Worm (Caenorhabditis elegans): Measurements from ENCODE around the gene R11E3.1.

Gene R11E3.1

ce11 chrIV:4821843-4822242 is 32.3 kb downstream of the R11E3.1 start:
- TF ChIP-seq ama-1 (optimal IDR thresholded peaks at IDR 0.05) (no peak), ets-7 (tag; optimal IDR thresholded peaks at IDR 0.05) (no peak), hmg-4 (GFP tag; optimal IDR thresholded peaks at IDR 0.05) (no peak), B0310.2 (tag; optimal IDR thresholded peaks at IDR 0.05) (no peak), flt-1 (GFP tag; IDR thresholded peaks at IDR 0.05) (no peak), pes-1 (GFP tag; IDR thresholded peaks at IDR 0.05) (no peak), aly-1 (tag; optimal IDR thresholded peaks at IDR 0.05) (no peak), hnd-1 (tag; optimal IDR thresholded peaks at IDR 0.05) (no peak), tbx-11 (GFP tag; IDR thresholded peaks at IDR 0.05) (no peak), scrt-1 (GFP tag; IDR thresholded peaks at IDR 0.05) (no peak), tra-4 (tag; optimal IDR thresholded peaks at IDR 0.05) (no peak)

DNA sequence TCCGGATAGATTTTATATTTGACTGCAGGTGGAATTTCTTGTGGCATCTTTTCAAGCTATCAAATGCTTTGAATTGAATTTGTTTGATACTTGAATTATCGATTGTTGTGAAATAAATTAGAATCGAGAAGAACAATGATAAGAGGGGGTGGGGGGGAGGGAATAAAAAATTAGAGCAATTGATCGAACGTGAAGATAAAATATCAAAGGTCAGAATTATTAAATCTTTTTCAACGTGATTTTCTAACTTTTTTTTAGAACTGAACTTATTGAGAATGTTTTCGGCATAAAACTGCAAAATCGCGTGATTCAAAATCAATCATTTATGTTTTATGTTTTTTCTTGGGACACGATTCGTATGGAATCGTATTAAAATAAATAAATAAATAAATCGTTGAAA is 37.7 kb downstream of the R11E3.1 start, which contains the start of gene mpz-4:
mpz-4 (minus strand) TSS at position 101 of the 400 bp plus-strand sequence.
- TF ChIP-seq hmg-4 (GFP tag; optimal IDR thresholded peaks at IDR 0.05) (no peak), ama-1 (optimal IDR thresholded peaks at IDR 0.05) (no peak), hmbx-1 (tag; optimal IDR thresholded peaks at IDR 0.05) (no peak), tra-4 (tag; optimal IDR thresholded peaks at IDR 0.05) (no peak), ceh-36 (tag; optimal IDR thresholded peaks at IDR 0.05) (no peak), sea-1 (GFP tag; conservative IDR thresholded peaks at IDR 0.05) (no peak), B0310.2 (tag; optimal IDR thresholded peaks at IDR 0.05) (no peak), scrt-1 (GFP tag; IDR thresholded peaks at IDR 0.05) (no peak), hnd-1 (tag; optimal IDR thresholded peaks at IDR 0.05) (no peak), aly-1 (tag; optimal IDR thresholded peaks at IDR 0.05) (no peak)

DNA sequence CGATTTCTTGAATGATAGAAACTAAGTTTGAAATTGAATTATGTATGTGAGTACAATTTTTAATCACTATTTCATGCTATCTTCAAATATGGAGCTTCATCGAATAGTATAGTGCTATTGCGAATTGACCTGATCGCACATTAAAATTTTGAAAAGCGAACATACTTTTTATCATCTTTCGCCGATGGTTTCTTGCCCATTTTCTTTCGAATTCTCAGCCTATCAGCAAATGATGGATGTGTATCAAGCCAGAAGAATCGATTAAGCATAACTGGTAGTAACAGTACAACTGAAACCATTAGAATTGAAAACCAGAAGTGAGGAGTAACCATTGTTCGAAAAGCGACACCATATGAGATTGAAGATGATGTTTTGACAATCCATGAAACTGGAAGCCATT is 40.1 kb downstream of the R11E3.1 start:
- TF ChIP-seq tbx-37 (GFP tag; conservative IDR thresholded peaks at IDR 0.05) (no peak), ceh-13 (GFP tag; optimal IDR thresholded peaks at IDR 0.05) (no peak), hmbx-1 (tag; optimal IDR thresholded peaks at IDR 0.05) (no peak), flt-1 (GFP tag; IDR thresholded peaks at IDR 0.05) (no peak), tra-4 (tag; optimal IDR thresholded peaks at IDR 0.05) (no peak), tbx-11 (GFP tag; IDR thresholded peaks at IDR 0.05) (no peak), ama-1 (optimal IDR thresholded peaks at IDR 0.05) (no peak), hnd-1 (tag; optimal IDR thresholded peaks at IDR 0.05) (no peak), aly-1 (tag; optimal IDR thresholded peaks at IDR 0.05) (no peak), ets-7 (tag; optimal IDR thresholded peaks at IDR 0.05) (no peak), scrt-1 (GFP tag; IDR thresholded peaks at IDR 0.05) (no peak), F13C5.2 (tag; optimal IDR thresholded peaks at IDR 0.05) (no peak)
